Worm (Caenorhabditis elegans) whole organism, L1 larva: ENCODE data around the gene utx-1.

ENCODE experiments used
- aly-2 ChIP-seq: fragments of 150-350 bp; optimal IDR thresholded peaks from 2 replicates; lab custom pipeline; 2014; ENCODE audit warnings: missing biosample characterization, missing genetic modification characterization
- ces-1 ChIP-seq: fragments of 150-350 bp; optimal IDR thresholded peaks from 2 replicates; lab custom pipeline; 2014; ENCODE audit warnings: missing biosample characterization, missing genetic modification reagents, missing genetic modification characterization
- fos-1 ChIP-seq: fragments of 150-350 bp; optimal IDR thresholded peaks from 2 replicates; lab custom pipeline; 2014; ENCODE audit warnings: missing biosample characterization, missing genetic modification characterization
- jun-1 ChIP-seq: fragments of 150-350 bp; optimal IDR thresholded peaks from 2 replicates; lab custom pipeline; 2014; ENCODE audit warnings: missing biosample characterization, missing genetic modification reagents, missing genetic modification characterization
- lir-3 ChIP-seq: sonication (generic microtip); optimal IDR thresholded peaks from 2 replicates; lab custom pipeline; 2016; ENCODE audit warnings: mild to moderate bottlenecking, missing genetic modification characterization, moderate library complexity, missing compliant biosample characterization; ENCODE audit not compliant: poor library complexity
- nhr-237 ChIP-seq: fragments of 150-350 bp; optimal IDR thresholded peaks from 2 replicates; lab custom pipeline; 2014; ENCODE audit warnings: missing biosample characterization, missing genetic modification characterization
- nhr-90 ChIP-seq: sonication (generic microtip); optimal IDR thresholded peaks from 2 replicates; lab custom pipeline; 2016; ENCODE audit warnings: mild to moderate bottlenecking, missing genetic modification characterization, missing compliant biosample characterization; ENCODE audit not compliant: poor library complexity
- sptf-1 ChIP-seq: fragments of 150-350 bp; optimal IDR thresholded peaks from 2 replicates; lab custom pipeline; 2014; ENCODE audit warnings: missing biosample characterization, missing genetic modification characterization
- unc-62 ChIP-seq: fragments of 150-350 bp; optimal IDR thresholded peaks from 2 replicates; lab custom pipeline; 2014; ENCODE audit warnings: missing biosample characterization, missing genetic modification reagents, missing genetic modification characterization
- unc-86 ChIP-seq: sonication (generic microtip); optimal IDR thresholded peaks from 2 replicates; lab custom pipeline; 2016; ENCODE audit warnings: missing genetic modification characterization, missing compliant biosample characterization
- ztf-11 ChIP-seq, 2 experiments: sonication (generic microtip); optimal IDR thresholded peaks; 2 replicates each; lab custom pipeline; 2016 to 2017; ENCODE audit warnings: missing genetic modification characterization in 2 of 2, missing biosample characterization in 1 of 2, missing compliant biosample characterization in 1 of 2

DNA sequence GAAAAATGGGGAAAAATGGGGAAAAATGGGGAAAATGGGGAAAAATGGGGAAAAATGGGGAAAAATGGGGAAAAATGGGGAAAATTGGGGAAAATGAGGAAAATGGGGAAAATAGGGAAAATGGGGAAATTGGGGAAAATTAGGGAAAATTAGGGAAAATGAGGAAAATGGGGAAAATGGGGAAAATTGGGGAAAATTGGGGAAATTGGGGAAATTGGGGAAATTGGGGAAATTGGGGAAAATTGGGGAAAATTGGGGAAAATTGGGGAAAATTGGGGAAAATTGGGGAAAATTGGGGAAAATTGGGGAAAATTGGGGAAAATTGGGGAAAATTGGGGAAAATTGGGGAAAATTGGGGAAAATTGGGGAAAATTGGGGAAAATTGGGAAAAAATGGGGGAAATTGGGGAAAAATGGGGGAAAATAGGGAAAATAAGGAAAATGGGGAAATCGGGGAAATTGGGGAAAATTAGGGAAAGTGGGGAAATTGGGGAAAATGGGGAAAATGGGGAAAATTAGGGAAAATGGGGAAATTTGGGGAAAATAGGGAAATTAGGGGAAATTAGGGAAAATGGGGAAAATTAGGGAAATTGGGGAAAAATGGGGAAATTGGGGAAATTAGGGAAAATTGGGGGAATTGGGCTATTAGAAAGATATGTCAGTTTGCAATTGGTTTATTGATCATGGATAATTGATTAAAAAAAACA lies 45.9 kb downstream of the utx-1 start:
- TF ChIP-seq ztf-11 (tag; optimal IDR thresholded peaks at IDR 0.05; lab: Kevin White, UChicago) (no peak), unc-86 (tag; lab: Kevin White, UChicago) (no peak), jun-1 (tag; lab: Kevin White, UChicago) (no peak), nhr-237 (tag; lab: Kevin White, UChicago) (no peak), ces-1 (GFP tag; lab: Kevin White, UChicago) (no peak), unc-62 (no peak), fos-1 (tag; lab: Kevin White, UChicago) (no peak), sptf-1 (no peak), aly-2 (tag; lab: Kevin White, UChicago) (no peak), lir-3 (tag; lab: Kevin White, UChicago) (no peak), nhr-90 (tag; lab: Kevin White, UChicago) (no peak)
